Worm (Caenorhabditis elegans) whole organism, L2 larva: Measurements from ENCODE around the gene Y53F4B.9.
A peak's percentile ranks its signal among the peaks of the same experiment; 100 is the strongest.

Experiments
- C34F6.9 ChIP-seq: fragments of 150-350 bp; optimal IDR thresholded peaks from 2 replicates; lab custom pipeline; 2014; ENCODE audit warnings: missing biosample characterization, missing genetic modification characterization
- R02D3.7 ChIP-seq: fragments of 150-350 bp; optimal IDR thresholded peaks from 2 replicates; lab custom pipeline; 2014; ENCODE audit warnings: missing biosample characterization, missing genetic modification characterization
- Y55F3AM.14 ChIP-seq: fragments of 200-800 bp; sonication (Bioruptor generic); optimal IDR thresholded peaks from 2 replicates; lab custom pipeline; 2018; ENCODE audit warnings: mild to moderate bottlenecking, missing genetic modification characterization, missing compliant biosample characterization
- ZK546.5 ChIP-seq: sonication (generic microtip); optimal IDR thresholded peaks from 2 replicates; lab custom pipeline; 2017; ENCODE audit warnings: missing biosample characterization, missing genetic modification characterization
- ama-1 ChIP-seq: fragments of 150-350 bp; optimal IDR thresholded peaks from 2 replicates; lab custom pipeline; 2018; ENCODE audit warnings: inconsistent platforms
- ceh-16 ChIP-seq: fragments of 150-350 bp; optimal IDR thresholded peaks from 2 replicates; lab custom pipeline; 2014; ENCODE audit warnings: missing biosample characterization, missing genetic modification characterization
- ceh-82 ChIP-seq: fragments of 150-350 bp; optimal IDR thresholded peaks from 2 replicates; lab custom pipeline; 2014; ENCODE audit warnings: missing biosample characterization, missing genetic modification characterization
- crh-2 ChIP-seq: sonication (generic microtip); optimal IDR thresholded peaks from 2 replicates; lab custom pipeline; 2017; ENCODE audit warnings: missing biosample characterization, missing genetic modification characterization
- egl-27 ChIP-seq: sonication (generic microtip); optimal IDR thresholded peaks from 3 replicates; lab custom pipeline; 2017; ENCODE audit warnings: missing biosample characterization, missing genetic modification reagents, missing genetic modification characterization
- elt-3 ChIP-seq: sonication (generic microtip); optimal IDR thresholded peaks from 2 replicates; lab custom pipeline; 2017; ENCODE audit warnings: missing biosample characterization, missing genetic modification characterization
- fos-1 ChIP-seq: fragments of 150-350 bp; optimal IDR thresholded peaks from 2 replicates; lab custom pipeline; 2014; ENCODE audit warnings: missing biosample characterization, missing genetic modification characterization
- gmeb-1 ChIP-seq: fragments of 150-350 bp; optimal IDR thresholded peaks from 2 replicates; lab custom pipeline; 2014; ENCODE audit warnings: missing biosample characterization, missing genetic modification characterization
- lin-11 ChIP-seq: fragments of 150-350 bp; sonication (generic microtip); optimal IDR thresholded peaks from 2 replicates; lab custom pipeline; 2014; ENCODE audit warnings: missing biosample characterization, missing genetic modification characterization, inconsistent platforms, mixed read lengths
- lin-39 ChIP-seq: fragments of 150-350 bp; optimal IDR thresholded peaks from 2 replicates; lab custom pipeline; 2014; ENCODE audit warnings: missing biosample characterization, missing genetic modification reagents, missing genetic modification characterization
- lsy-2 ChIP-seq, 2 experiments: fragments of 150-350 bp in 1 of 2; sonication (generic microtip) in 1 of 2; optimal IDR thresholded peaks; 2 replicates each; lab custom pipeline; 2014 to 2017; ENCODE audit warnings: missing biosample characterization in 2 of 2, missing genetic modification characterization in 2 of 2
- mab-5 ChIP-seq: fragments of 150-350 bp; optimal IDR thresholded peaks from 2 replicates; lab custom pipeline; 2014; ENCODE audit warnings: missing biosample characterization, missing genetic modification characterization
- mbf-1 ChIP-seq: sonication (generic microtip); optimal IDR thresholded peaks from 2 replicates; lab custom pipeline; 2017; ENCODE audit warnings: missing biosample characterization, missing genetic modification characterization
- mdl-1 ChIP-seq, 2 experiments: fragments of 150-350 bp in 1 of 2; sonication (generic microtip) in 1 of 2; optimal IDR thresholded peaks; 2 replicates each; lab custom pipeline; 2017; ENCODE audit warnings: missing biosample characterization in 2 of 2, missing genetic modification characterization in 2 of 2
- nhr-10 ChIP-seq: sonication (generic microtip); optimal IDR thresholded peaks from 2 replicates; lab custom pipeline; 2017; ENCODE audit warnings: missing biosample characterization, missing genetic modification characterization
- nhr-11 ChIP-seq: fragments of 150-350 bp; optimal IDR thresholded peaks from 2 replicates; lab custom pipeline; 2014; ENCODE audit warnings: missing biosample characterization, missing genetic modification characterization
- nhr-12 ChIP-seq: fragments of 150-350 bp; optimal IDR thresholded peaks from 2 replicates; lab custom pipeline; 2014; ENCODE audit warnings: missing biosample characterization, missing genetic modification characterization
- nhr-21 ChIP-seq: fragments of 150-350 bp; optimal IDR thresholded peaks from 2 replicates; lab custom pipeline; 2014; ENCODE audit warnings: missing biosample characterization, missing genetic modification characterization
- nhr-237 ChIP-seq: fragments of 150-350 bp; optimal IDR thresholded peaks from 2 replicates; lab custom pipeline; 2014; ENCODE audit warnings: missing biosample characterization, missing genetic modification characterization
- nhr-25 ChIP-seq: fragments of 150-350 bp; sonication (generic microtip); optimal IDR thresholded peaks from 3 replicates; lab custom pipeline; 2014; ENCODE audit warnings: missing biosample characterization, missing genetic modification characterization
- nhr-6 ChIP-seq: fragments of 150-350 bp; optimal IDR thresholded peaks from 2 replicates; lab custom pipeline; 2014; ENCODE audit warnings: missing biosample characterization, missing genetic modification characterization
- nhr-77 ChIP-seq: fragments of 150-350 bp; optimal IDR thresholded peaks from 2 replicates; lab custom pipeline; 2014; ENCODE audit warnings: missing biosample characterization, missing genetic modification characterization
- peb-1 ChIP-seq: fragments of 150-350 bp; optimal IDR thresholded peaks from 2 replicates; lab custom pipeline; 2014; ENCODE audit warnings: missing biosample characterization, missing genetic modification characterization
- sem-4 ChIP-seq: fragments of 150-350 bp; optimal IDR thresholded peaks from 2 replicates; lab custom pipeline; 2014; ENCODE audit warnings: missing biosample characterization, missing genetic modification reagents, missing genetic modification characterization
- skn-1 ChIP-seq: sonication (generic microtip); optimal IDR thresholded peaks from 2 replicates; lab custom pipeline; 2017; ENCODE audit warnings: missing biosample characterization, missing genetic modification characterization
- sma-3 ChIP-seq: sonication (generic microtip); optimal IDR thresholded peaks from 2 replicates; lab custom pipeline; 2016; ENCODE audit warnings: missing genetic modification reagents, missing genetic modification characterization, missing compliant biosample characterization
- sma-9 ChIP-seq, 2 experiments: fragments of 150-350 bp in 1 of 2; sonication (generic microtip) in 1 of 2; optimal IDR thresholded peaks; 2 replicates each; lab custom pipeline; 2014 to 2016; ENCODE audit warnings: missing genetic modification characterization in 2 of 2, mild to moderate bottlenecking in 1 of 2, missing biosample characterization in 1 of 2, missing compliant biosample characterization in 1 of 2, missing genetic modification reagents in 1 of 2, moderate library complexity in 1 of 2
- unc-39 ChIP-seq: fragments of 150-350 bp; optimal IDR thresholded peaks from 2 replicates; lab custom pipeline; 2014; ENCODE audit warnings: missing biosample characterization, missing genetic modification characterization
- unc-55 ChIP-seq: fragments of 150-350 bp; sonication (generic microtip); optimal IDR thresholded peaks from 3 replicates; lab custom pipeline; 2014; ENCODE audit warnings: missing biosample characterization, missing genetic modification reagents, missing genetic modification characterization
- unc-62 ChIP-seq: fragments of 150-350 bp; optimal IDR thresholded peaks from 2 replicates; lab custom pipeline; 2014; ENCODE audit warnings: missing biosample characterization, missing genetic modification reagents, missing genetic modification characterization
- zag-1 ChIP-seq: fragments of 150-350 bp; optimal IDR thresholded peaks from 2 replicates; lab custom pipeline; 2014; ENCODE audit warnings: missing biosample characterization, missing genetic modification characterization
- ztf-11 ChIP-seq: sonication (generic microtip); optimal IDR thresholded peaks from 2 replicates; lab custom pipeline; 2017; ENCODE audit warnings: missing biosample characterization, missing genetic modification characterization
- ztf-4 ChIP-seq: fragments of 150-350 bp; optimal IDR thresholded peaks from 2 replicates; lab custom pipeline; 2014; ENCODE audit warnings: missing biosample characterization, missing genetic modification characterization

Y53F4B.9 gene

DNA sequence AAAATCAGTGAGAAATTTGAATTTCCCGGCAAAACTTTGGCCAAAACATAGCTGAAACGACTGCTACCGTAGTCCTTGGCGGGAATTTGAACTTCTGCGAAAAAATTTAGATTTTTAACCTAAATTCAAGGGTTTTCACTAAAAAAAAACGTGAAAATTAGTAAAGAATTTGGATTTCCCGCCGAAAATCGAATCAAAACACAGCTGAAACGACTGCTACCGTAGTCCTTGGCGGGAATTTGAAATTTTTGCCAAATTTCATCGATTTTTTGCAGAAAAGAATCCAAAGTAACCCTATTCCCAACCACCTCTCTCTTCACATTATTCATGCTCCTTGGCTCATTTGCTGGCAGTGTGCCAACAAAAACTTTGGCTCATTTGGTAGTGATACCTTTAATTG, 14.9 kb upstream of the Y53F4B.9 start:
- TF ChIP-seq lsy-2 (tag; optimal IDR thresholded peaks at IDR 0.05; lab: Kevin White, UChicago) = peak in 1 of 2 experiments; percentile 53
- TF ChIP-seq C34F6.9 (tag; lab: Kevin White, UChicago) = no peak
- TF ChIP-seq, all 48 proteins: peak for 1

DNA sequence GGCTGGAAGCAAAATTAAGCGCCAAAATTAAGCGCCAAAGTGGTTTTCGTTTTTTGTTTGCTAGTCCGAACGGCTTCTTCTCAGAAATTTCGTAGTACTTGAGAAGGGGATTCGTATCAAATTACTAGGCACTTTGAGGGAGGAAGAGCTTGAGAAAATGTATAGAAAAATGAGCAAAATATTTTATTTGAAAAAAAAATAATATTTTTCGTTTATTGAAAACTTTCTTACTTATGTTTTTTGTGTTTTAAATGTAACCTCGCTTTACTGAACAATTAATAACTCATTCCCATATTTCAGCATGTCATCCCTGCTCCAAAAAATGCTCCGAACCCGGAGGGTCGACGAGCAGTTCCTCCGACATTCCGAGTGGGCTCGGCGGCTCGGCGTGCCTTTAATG, 8.7 kb upstream of the Y53F4B.9 start, which contains the start of gene Y53F4B.12:
TSS of gene Y53F4B.12 (plus strand) at position 301 of the 400 bp plus-strand sequence.
- TF ChIP-seq sma-3 (GFP tag; lab: Kevin White, UChicago) (no peak), egl-27 (no peak), zag-1 (tag; lab: Kevin White, UChicago) (no peak), fos-1 (tag; lab: Kevin White, UChicago) (no peak), crh-2 (tag; lab: Kevin White, UChicago) (no peak)

DNA sequence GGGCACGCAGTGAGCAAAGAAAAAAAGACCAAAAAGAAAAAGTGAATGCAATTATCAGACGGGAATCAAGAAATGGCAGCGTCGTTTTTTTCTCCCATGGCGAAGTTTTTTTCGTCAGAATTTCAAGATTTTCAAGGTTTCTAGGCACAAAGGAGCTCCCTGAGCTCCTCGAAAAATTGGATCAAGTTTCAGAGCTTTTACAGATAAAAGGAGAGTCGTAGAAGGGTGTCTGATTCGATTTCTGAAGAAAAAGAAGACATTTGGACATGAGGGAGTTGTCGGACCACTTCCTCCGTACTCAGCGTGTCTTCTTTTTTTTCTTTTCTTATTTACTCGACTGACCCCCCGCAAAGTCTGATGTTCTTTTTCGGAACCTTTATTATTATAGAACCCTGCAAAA, 5.5 kb upstream of the Y53F4B.9 start:
- TF ChIP-seq unc-62 (GFP tag; lab: Kevin White, UChicago) = no peak
- no peak for TF ChIP-seq ztf-11 (tag; lab: Kevin White, UChicago)
- no peak for TF ChIP-seq Y55F3AM.14 (GFP tag; lab: Kevin White, UChicago)
- no peak for TF ChIP-seq mdl-1 (tag; optimal IDR thresholded peaks at IDR 0.05; lab: Kevin White, UChicago)
- no peak for TF ChIP-seq gmeb-1 (tag; lab: Kevin White, UChicago)
- no peak for TF ChIP-seq ama-1 (lab: Kevin White, UChicago)
- TF ChIP-seq nhr-25 (tag; lab: Kevin White, UChicago) = no peak
- TF ChIP-seq unc-55 (GFP tag; lab: Kevin White, UChicago) = no peak
- TF ChIP-seq sma-3 (GFP tag; lab: Kevin White, UChicago) = no peak
- no peak for TF ChIP-seq nhr-12

DNA sequence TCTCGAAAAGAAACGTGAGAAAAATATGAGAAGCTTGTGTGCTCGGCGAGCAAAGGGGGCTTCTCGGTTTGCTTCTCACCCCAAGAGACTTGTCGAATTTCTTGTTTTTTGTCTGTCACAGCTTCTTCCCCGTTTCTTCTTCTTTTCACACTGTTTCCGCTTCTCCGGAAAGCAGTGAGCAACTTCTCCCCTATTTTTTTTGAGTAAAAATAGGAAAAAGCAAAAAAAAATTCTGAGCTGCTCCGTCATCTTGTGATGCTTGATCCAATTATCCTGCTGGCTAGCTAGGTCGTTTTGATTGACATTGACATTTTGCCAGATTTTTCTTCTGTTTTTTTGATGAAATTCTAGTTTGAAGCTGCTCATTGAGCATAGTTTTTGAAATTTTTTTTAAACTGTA, 4.2 kb upstream of the Y53F4B.9 start, which contains the start of gene Y53F4B.51:
TSS of gene Y53F4B.51 (minus strand) at position 63 of the 400 bp plus-strand sequence.
- no peak for TF ChIP-seq sem-4 (tag; lab: Kevin White, UChicago)
- no peak for TF ChIP-seq nhr-237 (tag; lab: Kevin White, UChicago)
- TF ChIP-seq ztf-11 (tag; lab: Kevin White, UChicago) = no peak
- TF ChIP-seq gmeb-1 (tag; lab: Kevin White, UChicago) = no peak
- TF ChIP-seq unc-39 = no peak
- TF ChIP-seq mdl-1 (tag; optimal IDR thresholded peaks at IDR 0.05; lab: Kevin White, UChicago) = no peak
- no peak for TF ChIP-seq ceh-16
- TF ChIP-seq nhr-10 (tag; lab: Kevin White, UChicago) = no peak
- no peak for TF ChIP-seq lin-39 (tag; lab: Kevin White, UChicago)
- no peak for TF ChIP-seq sma-9 (GFP tag; optimal IDR thresholded peaks at IDR 0.05; lab: Kevin White, UChicago)
- no peak for TF ChIP-seq sma-9 (tag; optimal IDR thresholded peaks at IDR 0.05; lab: Kevin White, UChicago)
- TF ChIP-seq elt-3 = no peak
- no peak for TF ChIP-seq sma-3 (GFP tag; lab: Kevin White, UChicago)
- no peak for TF ChIP-seq mbf-1 (tag; lab: Kevin White, UChicago)
- TF ChIP-seq ceh-82 (tag; lab: Kevin White, UChicago) = no peak
- no peak for TF ChIP-seq ZK546.5 (tag; lab: Kevin White, UChicago)
- no peak for TF ChIP-seq nhr-11 (tag; lab: Kevin White, UChicago)
- TF ChIP-seq nhr-21 = no peak
- TF ChIP-seq, all 48 proteins: peak for 0

DNA sequence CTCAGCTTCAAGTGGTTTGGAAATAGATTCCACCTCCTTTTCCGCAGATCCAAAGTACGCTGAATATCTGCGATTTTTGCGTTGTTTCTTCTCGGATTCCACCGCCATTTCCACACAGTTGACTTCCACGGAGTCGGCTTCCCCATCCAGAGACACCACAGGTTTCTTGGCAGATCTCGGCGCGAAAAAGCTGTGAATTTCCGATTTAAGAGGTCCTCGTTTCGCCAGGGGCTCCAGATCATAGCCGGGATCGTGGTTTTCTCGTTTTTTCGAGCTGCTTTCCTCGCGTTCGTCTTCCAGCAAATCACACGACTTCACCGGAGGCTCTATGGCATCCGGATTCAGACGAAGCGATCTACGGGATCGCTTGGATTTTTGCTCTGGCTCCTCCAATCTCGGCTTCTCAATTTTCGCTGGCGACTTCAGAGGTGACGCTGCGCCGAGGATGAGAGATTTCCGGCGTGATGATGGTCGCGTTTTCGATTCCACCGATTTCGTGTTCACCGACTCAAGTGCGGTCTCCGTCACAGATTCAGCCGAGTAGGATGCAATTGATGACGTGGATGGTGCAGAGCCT, 1.6 kb downstream of the Y53F4B.9 start:
- no peak for TF ChIP-seq skn-1
- TF ChIP-seq Y55F3AM.14 (GFP tag; lab: Kevin White, UChicago) = no peak
- no peak for TF ChIP-seq nhr-11 (tag; lab: Kevin White, UChicago)
- TF ChIP-seq ztf-4 (tag; lab: Kevin White, UChicago) = no peak
- TF ChIP-seq mab-5 (tag; lab: Kevin White, UChicago) = no peak
- TF ChIP-seq nhr-25 (tag; lab: Kevin White, UChicago) = no peak
- no peak for TF ChIP-seq ceh-82 (tag; lab: Kevin White, UChicago)
- TF ChIP-seq unc-39 = no peak
- no peak for TF ChIP-seq lin-11 (tag; lab: Kevin White, UChicago)
- no peak for TF ChIP-seq sma-9 (GFP tag; optimal IDR thresholded peaks at IDR 0.05; lab: Kevin White, UChicago)
- no peak for TF ChIP-seq sma-9 (tag; optimal IDR thresholded peaks at IDR 0.05; lab: Kevin White, UChicago)
- no peak for TF ChIP-seq nhr-6 (tag; lab: Kevin White, UChicago)
- TF ChIP-seq nhr-77 (tag; lab: Kevin White, UChicago) = no peak
- TF ChIP-seq ztf-11 (tag; lab: Kevin White, UChicago) = no peak
- no peak for TF ChIP-seq ZK546.5 (tag; lab: Kevin White, UChicago)
- no peak for TF ChIP-seq peb-1 (tag; lab: Kevin White, UChicago)
- TF ChIP-seq crh-2 (tag; lab: Kevin White, UChicago) = no peak
- TF ChIP-seq unc-55 (GFP tag; lab: Kevin White, UChicago) = no peak
- TF ChIP-seq R02D3.7 (tag; lab: Kevin White, UChicago) = no peak
- TF ChIP-seq nhr-12 = no peak
